Worm (Caenorhabditis elegans) whole organism, L2 larva: ENCODE measurements around the gene nhr-80.

Experiments used
- C34F6.9 ChIP-seq: fragments of 150-350 bp; optimal IDR thresholded peaks from 2 replicates; lab custom pipeline; 2014; ENCODE audit warnings: missing biosample characterization, missing genetic modification characterization
- F13H6.1 ChIP-seq: sonication (generic microtip); optimal IDR thresholded peaks from 2 replicates; lab custom pipeline; 2016; ENCODE audit warnings: missing genetic modification characterization, missing compliant biosample characterization
- Y55F3AM.14 ChIP-seq: fragments of 200-800 bp; sonication (Bioruptor generic); optimal IDR thresholded peaks from 2 replicates; lab custom pipeline; 2018; ENCODE audit warnings: mild to moderate bottlenecking, missing genetic modification characterization, missing compliant biosample characterization
- ZK546.5 ChIP-seq: sonication (generic microtip); optimal IDR thresholded peaks from 2 replicates; lab custom pipeline; 2017; ENCODE audit warnings: missing biosample characterization, missing genetic modification characterization
- alr-1 ChIP-seq: fragments of 150-350 bp; optimal IDR thresholded peaks from 2 replicates; lab custom pipeline; 2014; ENCODE audit warnings: missing biosample characterization, missing genetic modification characterization
- aly-2 ChIP-seq: fragments of 150-350 bp; optimal IDR thresholded peaks from 2 replicates; lab custom pipeline; 2014; ENCODE audit warnings: missing biosample characterization, missing genetic modification characterization
- ama-1 ChIP-seq: fragments of 150-350 bp; optimal IDR thresholded peaks from 2 replicates; lab custom pipeline; 2018; ENCODE audit warnings: inconsistent platforms
- blmp-1 ChIP-seq: sonication (generic microtip); optimal IDR thresholded peaks from 2 replicates; lab custom pipeline; 2017; ENCODE audit warnings: missing genetic modification characterization, mild to moderate bottlenecking, missing compliant biosample characterization, antibody characterized with exemption, moderate library complexity; ENCODE audit not compliant: insufficient read depth
- ceh-16 ChIP-seq: fragments of 150-350 bp; optimal IDR thresholded peaks from 2 replicates; lab custom pipeline; 2014; ENCODE audit warnings: missing biosample characterization, missing genetic modification characterization
- ceh-82 ChIP-seq: fragments of 150-350 bp; optimal IDR thresholded peaks from 2 replicates; lab custom pipeline; 2014; ENCODE audit warnings: missing biosample characterization, missing genetic modification characterization
- crh-2 ChIP-seq: sonication (generic microtip); optimal IDR thresholded peaks from 2 replicates; lab custom pipeline; 2017; ENCODE audit warnings: missing biosample characterization, missing genetic modification characterization
- dmd-4 ChIP-seq: sonication (generic microtip); optimal IDR thresholded peaks from 2 replicates; lab custom pipeline; 2017; ENCODE audit warnings: missing biosample characterization, missing genetic modification characterization
- egl-27 ChIP-seq: sonication (generic microtip); optimal IDR thresholded peaks from 3 replicates; lab custom pipeline; 2017; ENCODE audit warnings: missing biosample characterization, missing genetic modification reagents, missing genetic modification characterization
- elt-1 ChIP-seq: fragments of 150-350 bp; optimal IDR thresholded peaks from 2 replicates; lab custom pipeline; 2014; ENCODE audit warnings: missing biosample characterization, missing genetic modification characterization
- fos-1 ChIP-seq: fragments of 150-350 bp; optimal IDR thresholded peaks from 2 replicates; lab custom pipeline; 2014; ENCODE audit warnings: missing biosample characterization, missing genetic modification characterization
- gmeb-1 ChIP-seq: fragments of 150-350 bp; optimal IDR thresholded peaks from 2 replicates; lab custom pipeline; 2014; ENCODE audit warnings: missing biosample characterization, missing genetic modification characterization
- lin-11 ChIP-seq: fragments of 150-350 bp; sonication (generic microtip); optimal IDR thresholded peaks from 2 replicates; lab custom pipeline; 2014; ENCODE audit warnings: missing biosample characterization, missing genetic modification characterization, inconsistent platforms, mixed read lengths
- lin-39 ChIP-seq: fragments of 150-350 bp; optimal IDR thresholded peaks from 2 replicates; lab custom pipeline; 2014; ENCODE audit warnings: missing biosample characterization, missing genetic modification reagents, missing genetic modification characterization
- lsy-2 ChIP-seq, 2 experiments: fragments of 150-350 bp in 1 of 2; sonication (generic microtip) in 1 of 2; optimal IDR thresholded peaks; 2 replicates each; lab custom pipeline; 2014 to 2017; ENCODE audit warnings: missing biosample characterization in 2 of 2, missing genetic modification characterization in 2 of 2
- mab-5 ChIP-seq: fragments of 150-350 bp; optimal IDR thresholded peaks from 2 replicates; lab custom pipeline; 2014; ENCODE audit warnings: missing biosample characterization, missing genetic modification characterization
- mbf-1 ChIP-seq: sonication (generic microtip); optimal IDR thresholded peaks from 2 replicates; lab custom pipeline; 2017; ENCODE audit warnings: missing biosample characterization, missing genetic modification characterization
- mdl-1 ChIP-seq, 2 experiments: fragments of 150-350 bp in 1 of 2; sonication (generic microtip) in 1 of 2; optimal IDR thresholded peaks; 2 replicates each; lab custom pipeline; 2017; ENCODE audit warnings: missing biosample characterization in 2 of 2, missing genetic modification characterization in 2 of 2
- nhr-11 ChIP-seq: fragments of 150-350 bp; optimal IDR thresholded peaks from 2 replicates; lab custom pipeline; 2014; ENCODE audit warnings: missing biosample characterization, missing genetic modification characterization
- nhr-12 ChIP-seq: fragments of 150-350 bp; optimal IDR thresholded peaks from 2 replicates; lab custom pipeline; 2014; ENCODE audit warnings: missing biosample characterization, missing genetic modification characterization
- nhr-129 ChIP-seq: fragments of 150-350 bp; optimal IDR thresholded peaks from 2 replicates; lab custom pipeline; 2014; ENCODE audit warnings: missing biosample characterization, missing genetic modification characterization
- nhr-21 ChIP-seq: fragments of 150-350 bp; optimal IDR thresholded peaks from 2 replicates; lab custom pipeline; 2014; ENCODE audit warnings: missing biosample characterization, missing genetic modification characterization
- nhr-23 ChIP-seq: fragments of 150-350 bp; optimal IDR thresholded peaks from 2 replicates; lab custom pipeline; 2014; ENCODE audit warnings: missing biosample characterization, missing genetic modification reagents, missing genetic modification characterization
- nhr-237 ChIP-seq: fragments of 150-350 bp; optimal IDR thresholded peaks from 2 replicates; lab custom pipeline; 2014; ENCODE audit warnings: missing biosample characterization, missing genetic modification characterization
- nhr-25 ChIP-seq: fragments of 150-350 bp; sonication (generic microtip); optimal IDR thresholded peaks from 3 replicates; lab custom pipeline; 2014; ENCODE audit warnings: missing biosample characterization, missing genetic modification characterization
- nhr-6 ChIP-seq: fragments of 150-350 bp; optimal IDR thresholded peaks from 2 replicates; lab custom pipeline; 2014; ENCODE audit warnings: missing biosample characterization, missing genetic modification characterization
- peb-1 ChIP-seq: fragments of 150-350 bp; optimal IDR thresholded peaks from 2 replicates; lab custom pipeline; 2014; ENCODE audit warnings: missing biosample characterization, missing genetic modification characterization
- sem-4 ChIP-seq: fragments of 150-350 bp; optimal IDR thresholded peaks from 2 replicates; lab custom pipeline; 2014; ENCODE audit warnings: missing biosample characterization, missing genetic modification reagents, missing genetic modification characterization
- skn-1 ChIP-seq: sonication (generic microtip); optimal IDR thresholded peaks from 2 replicates; lab custom pipeline; 2017; ENCODE audit warnings: missing biosample characterization, missing genetic modification characterization
- sma-3 ChIP-seq: sonication (generic microtip); optimal IDR thresholded peaks from 2 replicates; lab custom pipeline; 2016; ENCODE audit warnings: missing genetic modification reagents, missing genetic modification characterization, missing compliant biosample characterization
- sma-9 ChIP-seq, 2 experiments: fragments of 150-350 bp in 1 of 2; sonication (generic microtip) in 1 of 2; optimal IDR thresholded peaks; 2 replicates each; lab custom pipeline; 2014 to 2016; ENCODE audit warnings: missing genetic modification characterization in 2 of 2, mild to moderate bottlenecking in 1 of 2, missing biosample characterization in 1 of 2, missing compliant biosample characterization in 1 of 2, missing genetic modification reagents in 1 of 2, moderate library complexity in 1 of 2
- snpc-4 ChIP-seq: fragments of 150-350 bp; optimal IDR thresholded peaks from 2 replicates; lab custom pipeline; 2014; ENCODE audit warnings: missing biosample characterization, missing genetic modification characterization
- unc-39 ChIP-seq: fragments of 150-350 bp; optimal IDR thresholded peaks from 2 replicates; lab custom pipeline; 2014; ENCODE audit warnings: missing biosample characterization, missing genetic modification characterization
- unc-55 ChIP-seq: fragments of 150-350 bp; sonication (generic microtip); optimal IDR thresholded peaks from 3 replicates; lab custom pipeline; 2014; ENCODE audit warnings: missing biosample characterization, missing genetic modification reagents, missing genetic modification characterization
- unc-62 ChIP-seq: fragments of 150-350 bp; optimal IDR thresholded peaks from 2 replicates; lab custom pipeline; 2014; ENCODE audit warnings: missing biosample characterization, missing genetic modification reagents, missing genetic modification characterization
- zag-1 ChIP-seq: fragments of 150-350 bp; optimal IDR thresholded peaks from 2 replicates; lab custom pipeline; 2014; ENCODE audit warnings: missing biosample characterization, missing genetic modification characterization
- ztf-11 ChIP-seq: sonication (generic microtip); optimal IDR thresholded peaks from 2 replicates; lab custom pipeline; 2017; ENCODE audit warnings: missing biosample characterization, missing genetic modification characterization
- ztf-4 ChIP-seq: fragments of 150-350 bp; optimal IDR thresholded peaks from 2 replicates; lab custom pipeline; 2014; ENCODE audit warnings: missing biosample characterization, missing genetic modification characterization

nhr-80 gene

ce11 chrIII:30399-30798 lies 15.7 kb upstream of the nhr-80 start:
- TF ChIP-seq unc-62 (GFP tag; lab: Kevin White, UChicago) (no peak), nhr-237 (tag; lab: Kevin White, UChicago) (no peak), ama-1 (lab: Kevin White, UChicago) (no peak), nhr-25 (tag; lab: Kevin White, UChicago) (no peak), ceh-16 (tag; lab: Kevin White, UChicago) (no peak), skn-1 (tag; lab: Kevin White, UChicago) (no peak), sem-4 (peak; percentile 10), sma-3 (GFP tag; lab: Kevin White, UChicago) (no peak), gmeb-1 (tag; lab: Kevin White, UChicago) (no peak), lin-39 (no peak), nhr-129 (no peak), nhr-12 (tag; lab: Kevin White, UChicago) (no peak), lin-11 (no peak), alr-1 (no peak), ZK546.5 (no peak), aly-2 (tag; lab: Kevin White, UChicago) (no peak), nhr-23 (tag; lab: Kevin White, UChicago) (no peak), nhr-11 (no peak), zag-1 (tag; lab: Kevin White, UChicago) (peak; percentile 27), elt-1 (tag; lab: Kevin White, UChicago) (no peak), lsy-2 (tag; optimal IDR thresholded peaks at IDR 0.05; lab: Kevin White, UChicago) (peak in 1 of 2 experiments; percentile 65), unc-55 (GFP tag; lab: Kevin White, UChicago) (peak; percentile 60), fos-1 (tag; lab: Kevin White, UChicago) (no peak), mbf-1 (no peak), ztf-4 (tag; lab: Kevin White, UChicago) (no peak), crh-2 (tag; lab: Kevin White, UChicago) (peak; percentile 53), blmp-1 (tag; lab: Kevin White, UChicago) (no peak), F13H6.1 (tag; lab: Kevin White, UChicago) (no peak), ztf-11 (tag; lab: Kevin White, UChicago) (no peak), C34F6.9 (peak; percentile 48), mdl-1 (tag; optimal IDR thresholded peaks at IDR 0.05; lab: Kevin White, UChicago) (peak in 1 of 2 experiments; percentile 60), Y55F3AM.14 (GFP tag; lab: Kevin White, UChicago) (peak; percentile 30), egl-27 (tag; lab: Kevin White, UChicago) (no peak), nhr-21 (tag; lab: Kevin White, UChicago) (no peak), nhr-6 (tag; lab: Kevin White, UChicago) (peak; percentile 1), mab-5 (tag; lab: Kevin White, UChicago) (no peak), sma-9 (GFP tag; optimal IDR thresholded peaks at IDR 0.05; lab: Kevin White, UChicago) (peak; percentile 43), sma-9 (tag; optimal IDR thresholded peaks at IDR 0.05; lab: Kevin White, UChicago) (no peak), snpc-4 (tag; lab: Kevin White, UChicago) (no peak), dmd-4 (no peak), unc-39 (tag; lab: Kevin White, UChicago) (no peak)

- no peak for TF ChIP-seq nhr-237 (tag; lab: Kevin White, UChicago)
- TF ChIP-seq nhr-129: no peak
- TF ChIP-seq sma-3 (GFP tag; lab: Kevin White, UChicago): no peak
- no peak for TF ChIP-seq nhr-21 (tag; lab: Kevin White, UChicago)
- TF ChIP-seq nhr-12 (tag; lab: Kevin White, UChicago): no peak
- no peak for TF ChIP-seq peb-1
- TF ChIP-seq egl-27 (tag; lab: Kevin White, UChicago): no peak
- TF ChIP-seq nhr-6 (tag; lab: Kevin White, UChicago): no peak
- TF ChIP-seq crh-2 (tag; lab: Kevin White, UChicago): no peak
- TF ChIP-seq fos-1 (tag; lab: Kevin White, UChicago): no peak
- TF ChIP-seq lin-39: no peak
- no peak for TF ChIP-seq sma-9 (GFP tag; optimal IDR thresholded peaks at IDR 0.05; lab: Kevin White, UChicago)
- TF ChIP-seq sma-9 (tag; optimal IDR thresholded peaks at IDR 0.05; lab: Kevin White, UChicago): no peak
- TF ChIP-seq lin-11: no peak
- no peak for TF ChIP-seq dmd-4
- TF ChIP-seq ceh-82 (tag; lab: Kevin White, UChicago): no peak
- no peak for TF ChIP-seq ceh-16 (tag; lab: Kevin White, UChicago)
- no peak for TF ChIP-seq nhr-25 (tag; lab: Kevin White, UChicago)
- TF ChIP-seq skn-1 (tag; lab: Kevin White, UChicago): no peak
- TF ChIP-seq ama-1 (lab: Kevin White, UChicago): no peak
Measured at ce11 chrIII:29626-30025, 15.0 kb upstream of the nhr-80 start.
